Fruit fly (Drosophila melanogaster) whole organism, prepupa: ENCODE data around the gene ND-20L.

Experiments used
- CG10669 ChIP-seq: fragments of 200-800 bp; sonication (Bioruptor generic); optimal IDR thresholded peaks from 3 replicates; lab custom pipeline; 2018; ENCODE audit warnings: missing biosample characterization, mild to moderate bottlenecking, missing genetic modification characterization, moderate library complexity
- CG11762 ChIP-seq: fragments of 200-800 bp; sonication (Bioruptor generic); optimal IDR thresholded peaks from 3 replicates; lab custom pipeline; 2016; ENCODE audit warnings: missing biosample characterization, missing genetic modification characterization; ENCODE audit not compliant: insufficient read depth
- CG34406 ChIP-seq: fragments of 200-800 bp; sonication (Bioruptor generic); optimal IDR thresholded peaks from 3 replicates; lab custom pipeline; 2016; ENCODE audit warnings: missing biosample characterization, missing genetic modification characterization
- CG6163 ChIP-seq: fragments of 200-800 bp; sonication (Bioruptor generic); IDR thresholded peaks from 3 replicates; pipeline ENCODE4 v1.3.6; 2022; ENCODE audit warnings: missing biosample characterization, missing genetic modification characterization
- CG6792 ChIP-seq: fragments of 200-800 bp; sonication (Bioruptor generic); optimal IDR thresholded peaks from 3 replicates; lab custom pipeline; 2016; ENCODE audit warnings: missing biosample characterization, missing genetic modification characterization
- CG9139 ChIP-seq: fragments of 200-800 bp; sonication (Bioruptor generic); optimal IDR thresholded peaks from 3 replicates; lab custom pipeline; 2017; ENCODE audit warnings: missing biosample characterization, mild to moderate bottlenecking, missing genetic modification characterization
- Eip78C ChIP-seq: fragments of 200-800 bp; sonication (Bioruptor generic); peaks from one replicate; lab custom pipeline; 2016; ENCODE audit warnings: missing biosample characterization, missing genetic modification characterization
- Eip93F ChIP-seq: fragments of 200-800 bp; sonication (Bioruptor generic); optimal IDR thresholded peaks from 2 replicates; lab custom pipeline; 2016; ENCODE audit warnings: missing biosample characterization, mild to moderate bottlenecking, missing genetic modification characterization
- Gug ChIP-seq: fragments of 200-800 bp; sonication (Bioruptor generic); IDR thresholded peaks from 2 replicates; pipeline ENCODE4 v1.3.6; 2022; ENCODE audit warnings: missing biosample characterization, missing genetic modification characterization
- Hr4 ChIP-seq: fragments of 200-800 bp; sonication (Bioruptor generic); optimal IDR thresholded peaks from 3 replicates; lab custom pipeline; 2016; ENCODE audit warnings: missing biosample characterization, missing genetic modification characterization
- cyc ChIP-seq: fragments of 200-800 bp; sonication (Bioruptor generic); optimal IDR thresholded peaks from 3 replicates; lab custom pipeline; 2016; ENCODE audit warnings: missing biosample characterization, missing genetic modification characterization
- spab ChIP-seq: fragments of 200-800 bp; sonication (Bioruptor generic); optimal IDR thresholded peaks from 2 replicates; lab custom pipeline; 2017; ENCODE audit warnings: missing biosample characterization, mild to moderate bottlenecking, missing genetic modification characterization, missing genetic modification reagents

DNA sequence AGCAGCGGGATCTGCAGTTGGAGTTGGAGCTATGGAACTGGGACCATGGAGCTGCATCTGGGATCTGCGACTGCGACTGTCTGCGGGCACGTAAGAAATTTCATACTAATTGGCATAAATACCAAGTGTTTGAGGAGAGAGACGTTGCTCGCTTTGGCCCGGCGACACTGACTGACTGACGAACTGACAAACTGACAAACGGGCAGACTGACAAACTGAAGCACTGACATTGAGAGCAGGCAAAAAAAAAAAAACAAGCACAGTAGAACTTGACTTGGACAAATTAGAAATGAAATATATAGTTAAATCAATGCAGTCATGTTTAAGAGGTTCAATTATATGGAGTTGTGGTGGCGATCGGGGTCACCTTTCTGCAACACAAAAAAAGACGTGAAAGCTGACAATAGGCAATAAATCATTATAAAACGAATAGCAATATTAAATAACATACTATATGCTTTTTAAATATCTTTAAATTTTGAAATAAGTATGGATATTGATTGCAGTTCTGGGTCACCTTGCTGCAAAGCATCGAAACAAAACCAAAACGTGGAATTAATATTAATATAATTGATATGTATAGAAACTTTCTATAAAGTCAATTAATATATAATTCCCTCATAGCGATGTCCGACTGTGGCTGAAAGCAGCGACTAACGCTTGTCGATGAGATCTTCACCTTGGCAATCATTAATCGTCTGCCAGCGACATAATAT lies 6.8 kb upstream of the ND-20L start:
- no peak for TF ChIP-seq CG9139 (GFP tag; lab: Kevin White, UChicago)
- peak; percentile 54 for TF ChIP-seq Eip78C (GFP tag; lab: Kevin White, UChicago)
- TF ChIP-seq CG6163 (GFP tag; lab: Robert Waterston, UW) = no peak
- no peak for TF ChIP-seq CG11762 (GFP tag; lab: Kevin White, UChicago)
- peak; percentile 8 for TF ChIP-seq Hr4
- TF ChIP-seq Gug = no peak
- TF ChIP-seq cyc (GFP tag; lab: Kevin White, UChicago) = no peak
- TF ChIP-seq spab (GFP tag; lab: Kevin White, UChicago) = no peak
- no peak for TF ChIP-seq Eip93F (GFP tag; lab: Kevin White, UChicago)
- no peak for TF ChIP-seq CG6792 (GFP tag; lab: Kevin White, UChicago)
- no peak for TF ChIP-seq CG34406 (GFP tag; lab: Kevin White, UChicago)
- TF ChIP-seq CG10669 (GFP tag; lab: Kevin White, UChicago) = no peak
